Worm (Caenorhabditis elegans): ENCODE results near the gene jmjd-5.
A peak's percentile ranks its signal among the peaks of the same experiment; 100 is the strongest.

The jmjd-5 gene

ce11 chrV:11113041-11113574 is 14.2 kb upstream of the jmjd-5 start, which contains the start of gene erfa-3 (continued):
- TF ChIP-seq egrh-3 (GFP tag; IDR thresholded peaks at IDR 0.05) (no peak), F49E8.2 (tag; optimal IDR thresholded peaks at IDR 0.05; ENCODE audit: insufficient read depth) (peak; percentile 39), F57C9.4 (tag; optimal IDR thresholded peaks at IDR 0.05) (no peak), hsf-1 (GFP tag; IDR thresholded peaks at IDR 0.05) (no peak), lin-54 (GFP tag; optimal IDR thresholded peaks at IDR 0.05) (peak; percentile 58), lsy-27 (tag; optimal IDR thresholded peaks at IDR 0.05; ENCODE audit: borderline replicate concordance, insufficient read depth) (no peak), let-526 (GFP tag; IDR thresholded peaks at IDR 0.05) (0 out of 2 replicates have a peak, but pooled peaks have one; percentile 52), ceh-58 (GFP tag; IDR thresholded peaks at IDR 0.05) (no peak), lir-1 (GFP tag; conservative IDR thresholded peaks at IDR 0.05) (0 out of 2 replicates have a peak, but pooled peaks have one; percentile 23), lin-26 (GFP tag; IDR thresholded peaks at IDR 0.05) (peak; percentile 36; the same call in 1 of the 2 replicates), bed-2 (GFP tag; IDR thresholded peaks at IDR 0.05) (no peak), ztf-18 (tag; optimal IDR thresholded peaks at IDR 0.05) (peak; percentile 43), die-1 (tag; optimal IDR thresholded peaks at IDR 0.05) (peak; percentile 53), atf-7 (tag; optimal IDR thresholded peaks at IDR 0.05) (no peak), F23B12.7 (tag; optimal IDR thresholded peaks at IDR 0.05; ENCODE audit: insufficient read depth) (peak; percentile 59), Y53G8AR.9 (GFP tag; conservative IDR thresholded peaks at IDR 0.05) (0 out of 2 replicates have a peak, but pooled peaks have one; percentile 27), attf-6 (GFP tag; IDR thresholded peaks at IDR 0.05) (no peak), mxl-1 (tag; optimal IDR thresholded peaks at IDR 0.05) (no peak), ztf-6 (GFP tag; IDR thresholded peaks at IDR 0.05) (no peak), sea-2 (GFP tag; IDR thresholded peaks at IDR 0.05) (no peak), gei-17 (GFP tag; optimal IDR thresholded peaks at IDR 0.05) (no peak), aptf-2 (GFP tag; conservative IDR thresholded peaks at IDR 0.05) (no peak), nfya-1 (tag; optimal IDR thresholded peaks at IDR 0.05; ENCODE audit: borderline replicate concordance, insufficient read depth) (no peak), chd-7 (tag; optimal IDR thresholded peaks at IDR 0.05) (no peak), ekl-4 (GFP tag; IDR thresholded peaks at IDR 0.05) (peak; percentile 62; the same call in 1 of the 2 replicates), ccch-3 (GFP tag; optimal IDR thresholded peaks at IDR 0.05) (no peak), B0035.1 (tag; optimal IDR thresholded peaks at IDR 0.05) (no peak), nhr-80 (tag; optimal IDR thresholded peaks at IDR 0.05) (peak; percentile 63), F22D6.2 (tag; optimal IDR thresholded peaks at IDR 0.05) (no peak), F52B5.7 (tag; optimal IDR thresholded peaks at IDR 0.05) (no peak), T07F8.4 (tag; optimal IDR thresholded peaks at IDR 0.05) (no peak), attf-5 (GFP tag; optimal IDR thresholded peaks at IDR 0.05) (peak; percentile 85), madf-6 (GFP tag; IDR thresholded peaks at IDR 0.05) (peak; percentile 76), F39B2.1 (GFP tag; IDR thresholded peaks at IDR 0.05) (no peak), ztf-22 (GFP tag; optimal IDR thresholded peaks at IDR 0.05) (no peak), Y95B8A.8 (GFP tag; IDR thresholded peaks at IDR 0.05) (no peak), B0336.3 (GFP tag; IDR thresholded peaks at IDR 0.05) (peak; percentile 33; the same call in 1 of the 2 replicates), unc-130 (GFP tag; optimal IDR thresholded peaks at IDR 0.05) (no peak), dpl-1 (GFP tag; optimal IDR thresholded peaks at IDR 0.05) (peak; percentile 27), ceh-100 (GFP tag; IDR thresholded peaks at IDR 0.05) (peak; percentile 73), F10E7.11 (tag; optimal IDR thresholded peaks at IDR 0.05) (no peak), K11D2.4 (GFP tag; IDR thresholded peaks at IDR 0.05) (0 out of 2 replicates have a peak, but pooled peaks have one; percentile 41), lin-40 (tag; optimal IDR thresholded peaks at IDR 0.05) (peak; percentile 49), pha-4 (tag; optimal IDR thresholded peaks at IDR 0.05) (no peak), K12H6.12 (tag; optimal IDR thresholded peaks at IDR 0.05) (no peak), F37B4.10 (GFP tag; IDR thresholded peaks at IDR 0.05) (no peak)

Data from whole organism, young adult.